Worm (Caenorhabditis elegans): ENCODE data around the gene mps-4.
A peak's percentile ranks its signal among the peaks of the same experiment; 100 is the strongest.

Gene mps-4

ce11 chrIII:8279567-8279966 is 8.0 kb upstream of the mps-4 start:
- TF ChIP-seq elt-3 (tag; optimal IDR thresholded peaks at IDR 0.05): no peak
- TF ChIP-seq vab-15 (tag; optimal IDR thresholded peaks at IDR 0.05): no peak
- TF ChIP-seq fos-1 (tag; optimal IDR thresholded peaks at IDR 0.05): no peak
- no peak for TF ChIP-seq egl-27 (tag; optimal IDR thresholded peaks at IDR 0.05)
- TF ChIP-seq tbx-2 (tag; optimal IDR thresholded peaks at IDR 0.05): no peak
- TF ChIP-seq unc-86 (tag; optimal IDR thresholded peaks at IDR 0.05): no peak
- no peak for TF ChIP-seq ceh-82 (tag; optimal IDR thresholded peaks at IDR 0.05)
- TF ChIP-seq lin-35 (GFP tag; optimal IDR thresholded peaks at IDR 0.05): no peak
- no peak for TF ChIP-seq mep-1 (tag; optimal IDR thresholded peaks at IDR 0.05)
- TF ChIP-seq tlp-1 (tag; optimal IDR thresholded peaks at IDR 0.05): no peak
- TF ChIP-seq nhr-77 (tag; optimal IDR thresholded peaks at IDR 0.05): no peak
- TF ChIP-seq swsn-7 (tag; optimal IDR thresholded peaks at IDR 0.05): no peak
- no peak for TF ChIP-seq nhr-71 (tag; optimal IDR thresholded peaks at IDR 0.05)
- no peak for TF ChIP-seq fkh-4 (tag; optimal IDR thresholded peaks at IDR 0.05; ENCODE audit: borderline replicate concordance)
- TF ChIP-seq sox-4 (tag; optimal IDR thresholded peaks at IDR 0.05): no peak
- TF ChIP-seq aha-1 (tag; optimal IDR thresholded peaks at IDR 0.05): no peak
- no peak for TF ChIP-seq nhr-19 (GFP tag; conservative IDR thresholded peaks at IDR 0.05)
- TF ChIP-seq nhr-20 (tag; optimal IDR thresholded peaks at IDR 0.05): no peak
- no peak for TF ChIP-seq pqm-1 (tag; optimal IDR thresholded peaks at IDR 0.05)

- no peak for TF ChIP-seq sup-37 (GFP tag; optimal IDR thresholded peaks at IDR 0.05)
- TF ChIP-seq snpc-4 (tag; optimal IDR thresholded peaks at IDR 0.05): no peak
- no peak for TF ChIP-seq ets-5 (GFP tag; IDR thresholded peaks at IDR 0.05)
- TF ChIP-seq nhr-237 (tag; optimal IDR thresholded peaks at IDR 0.05): no peak
- no peak for TF ChIP-seq nhr-11 (tag; optimal IDR thresholded peaks at IDR 0.05)
- no peak for TF ChIP-seq egl-13 (tag; optimal IDR thresholded peaks at IDR 0.05)
- TF ChIP-seq vab-15 (tag; optimal IDR thresholded peaks at IDR 0.05): no peak
- TF ChIP-seq skn-1 (tag; optimal IDR thresholded peaks at IDR 0.05): no peak
- TF ChIP-seq tbx-2 (tag; optimal IDR thresholded peaks at IDR 0.05): no peak
- no peak for TF ChIP-seq swsn-7 (tag; optimal IDR thresholded peaks at IDR 0.05)
- no peak for TF ChIP-seq isw-1 (GFP tag; IDR thresholded peaks at IDR 0.05)
- TF ChIP-seq elt-3 (tag; optimal IDR thresholded peaks at IDR 0.05): no peak
- TF ChIP-seq xbp-1 (tag; optimal IDR thresholded peaks at IDR 0.05): no peak
- TF ChIP-seq nhr-76 (tag; optimal IDR thresholded peaks at IDR 0.05): no peak
- no peak for TF ChIP-seq sptf-1 (tag; optimal IDR thresholded peaks at IDR 0.05)
- no peak for TF ChIP-seq C16A3.4 (tag; optimal IDR thresholded peaks at IDR 0.05)
These were observed 7.2 kb upstream of the mps-4 start, which contains the start of gene mig-10 for ce11 chrIII:8278801-8279200. Gene mig-10 (plus strand): TSS chrIII:8279101.

- TF ChIP-seq unc-62 (GFP tag; optimal IDR thresholded peaks at IDR 0.05): no peak
- no peak for TF ChIP-seq lin-35 (GFP tag; optimal IDR thresholded peaks at IDR 0.05)
- no peak for TF ChIP-seq pqm-1 (tag; optimal IDR thresholded peaks at IDR 0.05)
- no peak for TF ChIP-seq aha-1 (tag; optimal IDR thresholded peaks at IDR 0.05)
- no peak for TF ChIP-seq skn-1 (tag; optimal IDR thresholded peaks at IDR 0.05)
- no peak for TF ChIP-seq mab-9 (GFP tag; IDR thresholded peaks at IDR 0.05)
- TF ChIP-seq swsn-7 (tag; optimal IDR thresholded peaks at IDR 0.05): no peak
- TF ChIP-seq ceh-90 (tag; optimal IDR thresholded peaks at IDR 0.05): no peak
- TF ChIP-seq efl-3 (GFP tag; optimal IDR thresholded peaks at IDR 0.05): no peak
- no peak for TF ChIP-seq grh-1 (GFP tag; IDR thresholded peaks at IDR 0.05)
- TF ChIP-seq nhr-85 (tag): no peak
These were observed 4.3 kb upstream of the mps-4 start, which contains the start of gene clec-160 for ce11 chrIII:8275871-8276270. Gene clec-160 (minus strand): TSS chrIII:8275971.

- TF ChIP-seq xbp-1 (tag; optimal IDR thresholded peaks at IDR 0.05) (no peak), lin-15B (tag; optimal IDR thresholded peaks at IDR 0.05) (peak; percentile 15), skn-1 (tag; optimal IDR thresholded peaks at IDR 0.05) (peak; percentile 25), mab-9 (GFP tag; IDR thresholded peaks at IDR 0.05) (no peak), lin-14 (GFP tag; optimal IDR thresholded peaks at IDR 0.05) (no peak), egl-13 (tag; optimal IDR thresholded peaks at IDR 0.05) (no peak), ceh-8 (GFP tag; optimal IDR thresholded peaks at IDR 0.05) (no peak), snu-23 (GFP tag; optimal IDR thresholded peaks at IDR 0.05) (peak; percentile 33), sptf-1 (tag; optimal IDR thresholded peaks at IDR 0.05) (no peak), nhr-20 (tag; optimal IDR thresholded peaks at IDR 0.05) (no peak), rnt-1 (tag; optimal IDR thresholded peaks at IDR 0.05) (peak; percentile 45), lin-35 (GFP tag; optimal IDR thresholded peaks at IDR 0.05) (peak; percentile 23 to 31), dpl-1 (GFP tag; optimal IDR thresholded peaks at IDR 0.05) (peak in 2 of 3 experiments; percentile 36 to 44), efl-1 (optimal IDR thresholded peaks at IDR 0.05) (peak; percentile 32 to 36), efl-1 (GFP tag; optimal IDR thresholded peaks at IDR 0.05 in 1 of 2) (peak in 1 of 2 experiments; percentile 17), ceh-82 (tag; optimal IDR thresholded peaks at IDR 0.05) (peak in 1 of 3 experiments; percentile 31), blmp-1 (tag; optimal IDR thresholded peaks at IDR 0.05) (peak; percentile 46), lir-3 (tag; optimal IDR thresholded peaks at IDR 0.05; ENCODE audit: poor library complexity) (peak; percentile 24), ces-1 (GFP tag; optimal IDR thresholded peaks at IDR 0.05) (no peak)
These were observed 3.3 kb downstream of the mps-4 start, which contains the start of the genes F09G8.7 and crn-7 for ce11 chrIII:8268296-8268695. Gene F09G8.7 (minus strand): TSS chrIII:8268355. Gene crn-7 (plus strand): TSS chrIII:8268531.

Measured in whole organism, L1 larva.